Worm (Caenorhabditis elegans) whole organism, L2 larva: ENCODE measurements around the gene ergi-3.
A peak's percentile ranks its signal among the peaks of the same experiment; 100 is the strongest.

Experiments
- C34F6.9 ChIP-seq: fragments of 150-350 bp; optimal IDR thresholded peaks from 2 replicates; lab custom pipeline; 2014; ENCODE audit warnings: missing biosample characterization, missing genetic modification characterization
- F13H6.1 ChIP-seq: sonication (generic microtip); optimal IDR thresholded peaks from 2 replicates; lab custom pipeline; 2016; ENCODE audit warnings: missing genetic modification characterization, missing compliant biosample characterization
- R02D3.7 ChIP-seq: fragments of 150-350 bp; optimal IDR thresholded peaks from 2 replicates; lab custom pipeline; 2014; ENCODE audit warnings: missing biosample characterization, missing genetic modification characterization
- Y55F3AM.14 ChIP-seq: fragments of 200-800 bp; sonication (Bioruptor generic); optimal IDR thresholded peaks from 2 replicates; lab custom pipeline; 2018; ENCODE audit warnings: mild to moderate bottlenecking, missing genetic modification characterization, missing compliant biosample characterization
- ZK546.5 ChIP-seq: sonication (generic microtip); optimal IDR thresholded peaks from 2 replicates; lab custom pipeline; 2017; ENCODE audit warnings: missing biosample characterization, missing genetic modification characterization
- alr-1 ChIP-seq: fragments of 150-350 bp; optimal IDR thresholded peaks from 2 replicates; lab custom pipeline; 2014; ENCODE audit warnings: missing biosample characterization, missing genetic modification characterization
- aly-2 ChIP-seq: fragments of 150-350 bp; optimal IDR thresholded peaks from 2 replicates; lab custom pipeline; 2014; ENCODE audit warnings: missing biosample characterization, missing genetic modification characterization
- ama-1 ChIP-seq: fragments of 150-350 bp; optimal IDR thresholded peaks from 2 replicates; lab custom pipeline; 2018; ENCODE audit warnings: inconsistent platforms
- blmp-1 ChIP-seq: sonication (generic microtip); optimal IDR thresholded peaks from 2 replicates; lab custom pipeline; 2017; ENCODE audit warnings: missing genetic modification characterization, mild to moderate bottlenecking, missing compliant biosample characterization, antibody characterized with exemption, moderate library complexity; ENCODE audit not compliant: insufficient read depth
- ceh-16 ChIP-seq: fragments of 150-350 bp; optimal IDR thresholded peaks from 2 replicates; lab custom pipeline; 2014; ENCODE audit warnings: missing biosample characterization, missing genetic modification characterization
- ceh-82 ChIP-seq: fragments of 150-350 bp; optimal IDR thresholded peaks from 2 replicates; lab custom pipeline; 2014; ENCODE audit warnings: missing biosample characterization, missing genetic modification characterization
- crh-2 ChIP-seq: sonication (generic microtip); optimal IDR thresholded peaks from 2 replicates; lab custom pipeline; 2017; ENCODE audit warnings: missing biosample characterization, missing genetic modification characterization
- dmd-4 ChIP-seq: sonication (generic microtip); optimal IDR thresholded peaks from 2 replicates; lab custom pipeline; 2017; ENCODE audit warnings: missing biosample characterization, missing genetic modification characterization
- egl-27 ChIP-seq: sonication (generic microtip); optimal IDR thresholded peaks from 3 replicates; lab custom pipeline; 2017; ENCODE audit warnings: missing biosample characterization, missing genetic modification reagents, missing genetic modification characterization
- elt-1 ChIP-seq: fragments of 150-350 bp; optimal IDR thresholded peaks from 2 replicates; lab custom pipeline; 2014; ENCODE audit warnings: missing biosample characterization, missing genetic modification characterization
- elt-3 ChIP-seq: sonication (generic microtip); optimal IDR thresholded peaks from 2 replicates; lab custom pipeline; 2017; ENCODE audit warnings: missing biosample characterization, missing genetic modification characterization
- fos-1 ChIP-seq: fragments of 150-350 bp; optimal IDR thresholded peaks from 2 replicates; lab custom pipeline; 2014; ENCODE audit warnings: missing biosample characterization, missing genetic modification characterization
- gmeb-1 ChIP-seq: fragments of 150-350 bp; optimal IDR thresholded peaks from 2 replicates; lab custom pipeline; 2014; ENCODE audit warnings: missing biosample characterization, missing genetic modification characterization
- lin-11 ChIP-seq: fragments of 150-350 bp; sonication (generic microtip); optimal IDR thresholded peaks from 2 replicates; lab custom pipeline; 2014; ENCODE audit warnings: missing biosample characterization, missing genetic modification characterization, inconsistent platforms, mixed read lengths
- lin-13 ChIP-seq: fragments of 150-350 bp; optimal IDR thresholded peaks from 2 replicates; lab custom pipeline; 2014; ENCODE audit warnings: missing biosample characterization, missing genetic modification reagents, missing genetic modification characterization
- lin-39 ChIP-seq: fragments of 150-350 bp; optimal IDR thresholded peaks from 2 replicates; lab custom pipeline; 2014; ENCODE audit warnings: missing biosample characterization, missing genetic modification reagents, missing genetic modification characterization
- lsy-2 ChIP-seq, 2 experiments: fragments of 150-350 bp in 1 of 2; sonication (generic microtip) in 1 of 2; optimal IDR thresholded peaks; 2 replicates each; lab custom pipeline; 2014 to 2017; ENCODE audit warnings: missing biosample characterization in 2 of 2, missing genetic modification characterization in 2 of 2
- mab-5 ChIP-seq: fragments of 150-350 bp; optimal IDR thresholded peaks from 2 replicates; lab custom pipeline; 2014; ENCODE audit warnings: missing biosample characterization, missing genetic modification characterization
- mbf-1 ChIP-seq: sonication (generic microtip); optimal IDR thresholded peaks from 2 replicates; lab custom pipeline; 2017; ENCODE audit warnings: missing biosample characterization, missing genetic modification characterization
- mdl-1 ChIP-seq, 2 experiments: fragments of 150-350 bp in 1 of 2; sonication (generic microtip) in 1 of 2; optimal IDR thresholded peaks; 2 replicates each; lab custom pipeline; 2017; ENCODE audit warnings: missing biosample characterization in 2 of 2, missing genetic modification characterization in 2 of 2
- nhr-10 ChIP-seq: sonication (generic microtip); optimal IDR thresholded peaks from 2 replicates; lab custom pipeline; 2017; ENCODE audit warnings: missing biosample characterization, missing genetic modification characterization
- nhr-11 ChIP-seq: fragments of 150-350 bp; optimal IDR thresholded peaks from 2 replicates; lab custom pipeline; 2014; ENCODE audit warnings: missing biosample characterization, missing genetic modification characterization
- nhr-12 ChIP-seq: fragments of 150-350 bp; optimal IDR thresholded peaks from 2 replicates; lab custom pipeline; 2014; ENCODE audit warnings: missing biosample characterization, missing genetic modification characterization
- nhr-129 ChIP-seq: fragments of 150-350 bp; optimal IDR thresholded peaks from 2 replicates; lab custom pipeline; 2014; ENCODE audit warnings: missing biosample characterization, missing genetic modification characterization
- nhr-21 ChIP-seq: fragments of 150-350 bp; optimal IDR thresholded peaks from 2 replicates; lab custom pipeline; 2014; ENCODE audit warnings: missing biosample characterization, missing genetic modification characterization
- nhr-23 ChIP-seq: fragments of 150-350 bp; optimal IDR thresholded peaks from 2 replicates; lab custom pipeline; 2014; ENCODE audit warnings: missing biosample characterization, missing genetic modification reagents, missing genetic modification characterization
- nhr-237 ChIP-seq: fragments of 150-350 bp; optimal IDR thresholded peaks from 2 replicates; lab custom pipeline; 2014; ENCODE audit warnings: missing biosample characterization, missing genetic modification characterization
- nhr-25 ChIP-seq: fragments of 150-350 bp; sonication (generic microtip); optimal IDR thresholded peaks from 3 replicates; lab custom pipeline; 2014; ENCODE audit warnings: missing biosample characterization, missing genetic modification characterization
- nhr-6 ChIP-seq: fragments of 150-350 bp; optimal IDR thresholded peaks from 2 replicates; lab custom pipeline; 2014; ENCODE audit warnings: missing biosample characterization, missing genetic modification characterization
- nhr-77 ChIP-seq: fragments of 150-350 bp; optimal IDR thresholded peaks from 2 replicates; lab custom pipeline; 2014; ENCODE audit warnings: missing biosample characterization, missing genetic modification characterization
- peb-1 ChIP-seq: fragments of 150-350 bp; optimal IDR thresholded peaks from 2 replicates; lab custom pipeline; 2014; ENCODE audit warnings: missing biosample characterization, missing genetic modification characterization
- sem-4 ChIP-seq: fragments of 150-350 bp; optimal IDR thresholded peaks from 2 replicates; lab custom pipeline; 2014; ENCODE audit warnings: missing biosample characterization, missing genetic modification reagents, missing genetic modification characterization
- skn-1 ChIP-seq: sonication (generic microtip); optimal IDR thresholded peaks from 2 replicates; lab custom pipeline; 2017; ENCODE audit warnings: missing biosample characterization, missing genetic modification characterization
- sma-3 ChIP-seq: sonication (generic microtip); optimal IDR thresholded peaks from 2 replicates; lab custom pipeline; 2016; ENCODE audit warnings: missing genetic modification reagents, missing genetic modification characterization, missing compliant biosample characterization
- sma-9 ChIP-seq, 2 experiments: fragments of 150-350 bp in 1 of 2; sonication (generic microtip) in 1 of 2; optimal IDR thresholded peaks; 2 replicates each; lab custom pipeline; 2014 to 2016; ENCODE audit warnings: missing genetic modification characterization in 2 of 2, mild to moderate bottlenecking in 1 of 2, missing biosample characterization in 1 of 2, missing compliant biosample characterization in 1 of 2, missing genetic modification reagents in 1 of 2, moderate library complexity in 1 of 2
- snpc-4 ChIP-seq: fragments of 150-350 bp; optimal IDR thresholded peaks from 2 replicates; lab custom pipeline; 2014; ENCODE audit warnings: missing biosample characterization, missing genetic modification characterization
- unc-39 ChIP-seq: fragments of 150-350 bp; optimal IDR thresholded peaks from 2 replicates; lab custom pipeline; 2014; ENCODE audit warnings: missing biosample characterization, missing genetic modification characterization
- unc-55 ChIP-seq: fragments of 150-350 bp; sonication (generic microtip); optimal IDR thresholded peaks from 3 replicates; lab custom pipeline; 2014; ENCODE audit warnings: missing biosample characterization, missing genetic modification reagents, missing genetic modification characterization
- unc-62 ChIP-seq: fragments of 150-350 bp; optimal IDR thresholded peaks from 2 replicates; lab custom pipeline; 2014; ENCODE audit warnings: missing biosample characterization, missing genetic modification reagents, missing genetic modification characterization
- zag-1 ChIP-seq: fragments of 150-350 bp; optimal IDR thresholded peaks from 2 replicates; lab custom pipeline; 2014; ENCODE audit warnings: missing biosample characterization, missing genetic modification characterization
- ztf-1 ChIP-seq: fragments of 200-800 bp; sonication (Bioruptor generic); conservative IDR thresholded peaks from 2 replicates; pipeline ENCODE4 v1.3.6; 2022; ENCODE audit warnings: missing genetic modification characterization, missing compliant biosample characterization
- ztf-11 ChIP-seq: sonication (generic microtip); optimal IDR thresholded peaks from 2 replicates; lab custom pipeline; 2017; ENCODE audit warnings: missing biosample characterization, missing genetic modification characterization
- ztf-4 ChIP-seq: fragments of 150-350 bp; optimal IDR thresholded peaks from 2 replicates; lab custom pipeline; 2014; ENCODE audit warnings: missing biosample characterization, missing genetic modification characterization

The ergi-3 gene

ce11 chrX:15607498-15608019 is 9.0 kb downstream of the ergi-3 start, which contains the start of gene nipi-3 (continued):
- TF ChIP-seq ztf-4 (tag; lab: Kevin White, UChicago) (peak; percentile 85), crh-2 (peak; percentile 98), alr-1 (tag; lab: Kevin White, UChicago) (peak; percentile 10), skn-1 (peak; percentile 87), sem-4 (tag; lab: Kevin White, UChicago) (peak; percentile 87), gmeb-1 (peak; percentile 77), C34F6.9 (peak; percentile 96), lin-11 (tag; lab: Kevin White, UChicago) (peak; percentile 88), ama-1 (peak; percentile 36), Y55F3AM.14 (GFP tag; lab: Kevin White, UChicago) (peak; percentile 74)

- TF ChIP-seq alr-1 (tag; lab: Kevin White, UChicago) (no peak), nhr-10 (tag; lab: Kevin White, UChicago) (no peak), elt-1 (no peak), C34F6.9 (peak; percentile 61), nhr-237 (tag; lab: Kevin White, UChicago) (no peak), fos-1 (tag; lab: Kevin White, UChicago) (peak; percentile 59), nhr-11 (tag; lab: Kevin White, UChicago) (no peak), snpc-4 (tag; lab: Kevin White, UChicago) (peak; percentile 29), ztf-1 (no peak), mdl-1 (tag; optimal IDR thresholded peaks at IDR 0.05; lab: Kevin White, UChicago) (peak; percentile 59 to 94), dmd-4 (tag; lab: Kevin White, UChicago) (no peak), blmp-1 (no peak), sem-4 (tag; lab: Kevin White, UChicago) (peak; percentile 81), zag-1 (peak; percentile 84), nhr-77 (tag; lab: Kevin White, UChicago) (no peak), mbf-1 (tag; lab: Kevin White, UChicago) (no peak), skn-1 (no peak), mab-5 (tag; lab: Kevin White, UChicago) (peak; percentile 41), ztf-11 (tag; lab: Kevin White, UChicago) (no peak), peb-1 (tag; lab: Kevin White, UChicago) (no peak), unc-39 (tag; lab: Kevin White, UChicago) (no peak), lin-11 (tag; lab: Kevin White, UChicago) (peak; percentile 66), ama-1 (no peak), ceh-16 (tag; lab: Kevin White, UChicago) (peak; percentile 21), ceh-82 (peak; percentile 27), Y55F3AM.14 (GFP tag; lab: Kevin White, UChicago) (peak; percentile 70), lsy-2 (tag; optimal IDR thresholded peaks at IDR 0.05; lab: Kevin White, UChicago) (peak; percentile 24 to 81), nhr-25 (peak; percentile 52), unc-62 (GFP tag; lab: Kevin White, UChicago) (no peak), sma-3 (GFP tag; lab: Kevin White, UChicago) (peak; percentile 34), unc-55 (GFP tag; lab: Kevin White, UChicago) (peak; percentile 78), nhr-12 (no peak), lin-39 (tag; lab: Kevin White, UChicago) (no peak), R02D3.7 (tag; lab: Kevin White, UChicago) (no peak), ztf-4 (tag; lab: Kevin White, UChicago) (peak; percentile 70), nhr-129 (tag; lab: Kevin White, UChicago) (peak; percentile 89), sma-9 (GFP tag; optimal IDR thresholded peaks at IDR 0.05; lab: Kevin White, UChicago) (peak; percentile 51), sma-9 (tag; optimal IDR thresholded peaks at IDR 0.05; lab: Kevin White, UChicago) (no peak), ZK546.5 (tag; lab: Kevin White, UChicago) (no peak), elt-3 (tag; lab: Kevin White, UChicago) (no peak), aly-2 (no peak), nhr-21 (tag; lab: Kevin White, UChicago) (peak; percentile 70), gmeb-1 (peak; percentile 51), nhr-6 (tag; lab: Kevin White, UChicago) (no peak), nhr-23 (tag; lab: Kevin White, UChicago) (no peak), F13H6.1 (tag; lab: Kevin White, UChicago) (peak; percentile 80), egl-27 (tag; lab: Kevin White, UChicago) (peak; percentile 51), crh-2 (peak; percentile 76), lin-13 (peak; percentile 66)
Observed at ce11 chrX:15606585-15607276, 9.8 kb downstream of the ergi-3 start, which contains the start of gene rab-14. TSS of gene rab-14 (minus strand) at chrX:15606635.
